Fruit fly (Drosophila melanogaster) whole organism, embryonic: ENCODE measurements around the gene CG11975.

ENCODE experiments used
- ATbp ChIP-seq: fragments of 200-800 bp; sonication (Bioruptor generic); optimal IDR thresholded peaks from 2 replicates; lab custom pipeline; 2017; ENCODE audit warnings: missing biosample characterization, mild to moderate bottlenecking, missing genetic modification characterization, missing genetic modification reagents
- Asciz ChIP-seq: fragments of 200-800 bp; sonication (Bioruptor generic); optimal IDR thresholded peaks from 2 replicates; lab custom pipeline; 2017; ENCODE audit warnings: missing biosample characterization, mild to moderate bottlenecking, missing genetic modification characterization, missing genetic modification reagents
- Atf-2 ChIP-seq: fragments of 200-800 bp; sonication (Bioruptor generic); optimal IDR thresholded peaks from 2 replicates; lab custom pipeline; 2016; ENCODE audit warnings: missing biosample characterization, missing genetic modification characterization
- CG11093 ChIP-seq: fragments of 200-800 bp; sonication (Bioruptor generic); IDR thresholded peaks from 3 replicates; pipeline ENCODE4 v1.3.6; 2022; ENCODE audit warnings: missing biosample characterization, missing genetic modification characterization
- CG12659 ChIP-seq: fragments of 200-800 bp; sonication (Bioruptor generic); optimal IDR thresholded peaks from 3 replicates; lab custom pipeline; 2017; ENCODE audit warnings: mild to moderate bottlenecking, missing biosample characterization, missing genetic modification reagents, missing genetic modification characterization
- CG13123 ChIP-seq: fragments of 200-800 bp; sonication (Bioruptor generic); optimal IDR thresholded peaks from 2 replicates; lab custom pipeline; 2016; ENCODE audit warnings: missing biosample characterization, missing genetic modification characterization
- CG13894 ChIP-seq: fragments of 200-800 bp; sonication (Bioruptor generic); optimal IDR thresholded peaks from 3 replicates; lab custom pipeline; 2018; ENCODE audit warnings: missing biosample characterization, mild to moderate bottlenecking, missing genetic modification characterization, moderate library complexity
- CG14014 ChIP-seq: fragments of 200-800 bp; sonication (Bioruptor generic); IDR thresholded peaks from 2 replicates; pipeline ENCODE4 v1.3.6; 2022; ENCODE audit warnings: missing biosample characterization, missing genetic modification characterization
- CG15696 ChIP-seq: fragments of 200-800 bp; sonication (Bioruptor generic); optimal IDR thresholded peaks from 2 replicates; lab custom pipeline; 2019; ENCODE audit warnings: missing biosample characterization, mild to moderate bottlenecking, missing genetic modification characterization, moderate library complexity
- CG2116 ChIP-seq: fragments of 200-800 bp; sonication (Bioruptor generic); optimal IDR thresholded peaks from 3 replicates; lab custom pipeline; 2018; ENCODE audit warnings: missing biosample characterization, mild to moderate bottlenecking, missing genetic modification characterization
- CG2120 ChIP-seq: fragments of 200-800 bp; sonication (Bioruptor generic); optimal IDR thresholded peaks from 3 replicates; lab custom pipeline; 2016; ENCODE audit warnings: missing biosample characterization, missing genetic modification characterization
- CG2199 ChIP-seq: fragments of 200-800 bp; sonication (Bioruptor generic); IDR thresholded peaks from 3 replicates; pipeline ENCODE4 v1.3.6; 2022; ENCODE audit warnings: missing biosample characterization, missing genetic modification characterization
- CG30431 ChIP-seq: fragments of 200-800 bp; sonication (Bioruptor generic); optimal IDR thresholded peaks from 2 replicates; lab custom pipeline; 2017; ENCODE audit warnings: missing biosample characterization, missing genetic modification characterization
- CG32532 ChIP-seq: fragments of 200-800 bp; sonication (Bioruptor generic); IDR thresholded peaks from 2 replicates; pipeline ENCODE4 v1.3.6; 2022; ENCODE audit warnings: missing biosample characterization, missing genetic modification characterization
- CG33557 ChIP-seq: fragments of 200-800 bp; sonication (Bioruptor generic); optimal IDR thresholded peaks from 2 replicates; lab custom pipeline; 2019; ENCODE audit warnings: missing biosample characterization, mild to moderate bottlenecking, missing genetic modification characterization, moderate library complexity
- CG4404 ChIP-seq: fragments of 200-800 bp; sonication (Bioruptor generic); IDR thresholded peaks from 2 replicates; pipeline ENCODE4 v1.3.6; 2022; ENCODE audit warnings: missing biosample characterization, missing genetic modification characterization
- CG4424 ChIP-seq: fragments of 200-800 bp; sonication (Bioruptor generic); optimal IDR thresholded peaks from 3 replicates; lab custom pipeline; 2016; ENCODE audit warnings: missing biosample characterization, missing genetic modification characterization
- CG5245 ChIP-seq: fragments of 200-800 bp; sonication (Bioruptor generic); optimal IDR thresholded peaks from 3 replicates; lab custom pipeline; 2016; ENCODE audit warnings: missing biosample characterization, missing genetic modification characterization
- CG5953 ChIP-seq: fragments of 200-800 bp; sonication (Bioruptor generic); IDR thresholded peaks from 2 replicates; pipeline ENCODE4 v1.3.6; 2022; ENCODE audit warnings: missing biosample characterization, missing genetic modification characterization
- CG9437 ChIP-seq: fragments of 200-800 bp; sonication (Bioruptor generic); optimal IDR thresholded peaks from 2 replicates; lab custom pipeline; 2018; ENCODE audit warnings: missing biosample characterization, mild to moderate bottlenecking, missing genetic modification characterization
- CG9817 ChIP-seq: fragments of 200-800 bp; sonication (Bioruptor generic); optimal IDR thresholded peaks from 2 replicates; lab custom pipeline; 2018; ENCODE audit warnings: missing biosample characterization, mild to moderate bottlenecking, missing genetic modification characterization, moderate library complexity
- D ChIP-seq, 2 experiments: fragments of 200-800 bp in 1 of 2; fragments of >200 bp in 1 of 2; sonication (Bioruptor generic) in 1 of 2; optimal IDR thresholded peaks; 2 replicates in 1 of 2; 3 replicates in 1 of 2; lab custom pipeline; 2017; ENCODE audit warnings: mild to moderate bottlenecking in 1 of 2, missing biosample characterization in 1 of 2, missing genetic modification characterization in 1 of 2, missing genetic modification reagents in 1 of 2
- Dfd ChIP-seq, 2 experiments: fragments of >200 bp; optimal IDR thresholded peaks; 2 replicates each; lab custom pipeline; 2017; ENCODE audit warnings: missing biosample characterization in 2 of 2, missing genetic modification characterization in 2 of 2
- Doc3 ChIP-seq: fragments of 200-800 bp; sonication (Bioruptor generic); IDR thresholded peaks from 3 replicates; pipeline ENCODE4 v1.3.6; 2022; ENCODE audit warnings: missing biosample characterization, missing genetic modification characterization; ENCODE audit not compliant: partially characterized antibody
- ERR ChIP-seq: fragments of 200-800 bp; sonication (Bioruptor generic); optimal IDR thresholded peaks from 2 replicates; lab custom pipeline; 2016; ENCODE audit warnings: missing biosample characterization, missing genetic modification characterization
- Med ChIP-seq: fragments of 200-800 bp; sonication (Bioruptor generic); peaks from one replicate; lab custom pipeline; 2016; ENCODE audit warnings: missing biosample characterization, missing genetic modification characterization, mild to moderate bottlenecking, inconsistent platforms, moderate library complexity
- Meics ChIP-seq: fragments of 200-800 bp; sonication (Bioruptor generic); optimal IDR thresholded peaks from 2 replicates; lab custom pipeline; 2017; ENCODE audit warnings: missing biosample characterization, mild to moderate bottlenecking, missing genetic modification characterization
- Myb ChIP-seq: fragments of 200-800 bp; sonication (Bioruptor generic); optimal IDR thresholded peaks from 2 replicates; lab custom pipeline; 2016; ENCODE audit warnings: missing biosample characterization, missing genetic modification characterization
- Nf-YC ChIP-seq: fragments of 200-800 bp; optimal IDR thresholded peaks from 3 replicates; lab custom pipeline; 2019; ENCODE audit warnings: missing biosample characterization, mild to moderate bottlenecking, missing genetic modification characterization, moderate library complexity
- Optix ChIP-seq: fragments of 200-800 bp; sonication (Bioruptor generic); IDR thresholded peaks from 3 replicates; pipeline ENCODE4 v1.3.6; 2022; ENCODE audit warnings: missing biosample characterization, missing genetic modification characterization
- Spps ChIP-seq: fragments of 200-800 bp; sonication (Bioruptor generic); optimal IDR thresholded peaks from 2 replicates; lab custom pipeline; 2018; ENCODE audit warnings: missing biosample characterization, mild to moderate bottlenecking, missing genetic modification characterization
- Vsx1 ChIP-seq: fragments of 200-800 bp; sonication (Bioruptor generic); optimal IDR thresholded peaks from 2 replicates; lab custom pipeline; 2017; ENCODE audit warnings: missing biosample characterization, mild to moderate bottlenecking, missing genetic modification characterization, missing genetic modification reagents
- bigmax ChIP-seq: fragments of 200-800 bp; sonication (Bioruptor generic); optimal IDR thresholded peaks from 2 replicates; lab custom pipeline; 2018; ENCODE audit warnings: missing biosample characterization, mild to moderate bottlenecking, missing genetic modification characterization
- fd64A ChIP-seq: fragments of 200-800 bp; sonication (Bioruptor generic); optimal IDR thresholded peaks from 3 replicates; lab custom pipeline; 2018; ENCODE audit warnings: missing biosample characterization, mild to moderate bottlenecking, missing genetic modification characterization
- fru ChIP-seq: fragments of >200 bp; optimal IDR thresholded peaks from 2 replicates; lab custom pipeline; 2017
- ham ChIP-seq: fragments of 200-800 bp; sonication (Bioruptor generic); IDR thresholded peaks from 2 replicates; pipeline ENCODE4 v1.3.6; 2022; ENCODE audit warnings: missing biosample characterization, missing genetic modification characterization
- klu ChIP-seq: fragments of 200-800 bp; sonication (Bioruptor generic); IDR thresholded peaks from 2 replicates; pipeline ENCODE4 v1.3.6; 2022; ENCODE audit warnings: missing biosample characterization, missing genetic modification characterization
- nerfin-1 ChIP-seq: fragments of 200-800 bp; sonication (Bioruptor generic); optimal IDR thresholded peaks from 3 replicates; lab custom pipeline; 2019; ENCODE audit warnings: missing biosample characterization, mild to moderate bottlenecking, missing genetic modification characterization, moderate library complexity
- nom ChIP-seq: fragments of 200-800 bp; sonication (Bioruptor generic); optimal IDR thresholded peaks from 2 replicates; lab custom pipeline; 2017; ENCODE audit warnings: missing biosample characterization, missing genetic modification characterization, mild to moderate bottlenecking, moderate library complexity, missing genetic modification reagents
- pros ChIP-seq: fragments of 200-800 bp; sonication (Bioruptor generic); optimal IDR thresholded peaks from 3 replicates; lab custom pipeline; 2019; ENCODE audit warnings: missing biosample characterization, mild to moderate bottlenecking, missing genetic modification characterization, moderate library complexity
- shn ChIP-seq: fragments of 200-800 bp; sonication (Bioruptor generic); optimal IDR thresholded peaks from 3 replicates; lab custom pipeline; 2016; ENCODE audit warnings: missing biosample characterization, missing genetic modification characterization
- slbo ChIP-seq: fragments of 200-800 bp; sonication (Bioruptor generic); IDR thresholded peaks from 2 replicates; pipeline ENCODE4 v1.3.6; 2022; ENCODE audit warnings: missing biosample characterization, missing genetic modification characterization
- slp2 ChIP-seq: fragments of 200-800 bp; sonication (Bioruptor generic); optimal IDR thresholded peaks from 2 replicates; lab custom pipeline; 2016; ENCODE audit warnings: missing biosample characterization, missing genetic modification characterization
- tap ChIP-seq: fragments of 200-800 bp; optimal IDR thresholded peaks from 3 replicates; lab custom pipeline; 2019; ENCODE audit warnings: missing biosample characterization, mild to moderate bottlenecking, missing genetic modification characterization, moderate library complexity
- trem ChIP-seq: fragments of 200-800 bp; optimal IDR thresholded peaks from 3 replicates; lab custom pipeline; 2019; ENCODE audit warnings: missing biosample characterization, mild to moderate bottlenecking, missing genetic modification characterization, moderate library complexity
- trh ChIP-seq: fragments of 200-800 bp; sonication (Bioruptor generic); optimal IDR thresholded peaks from 2 replicates; lab custom pipeline; 2016; ENCODE audit warnings: missing biosample characterization, missing genetic modification characterization
- twi ChIP-seq: fragments of 200-800 bp; optimal IDR thresholded peaks from 2 replicates; lab custom pipeline; 2019; ENCODE audit warnings: missing biosample characterization, mild to moderate bottlenecking, missing genetic modification characterization, moderate library complexity
- z ChIP-seq: fragments of 200-800 bp; sonication (Bioruptor generic); IDR thresholded peaks from 3 replicates; pipeline ENCODE4 v1.3.6; 2022; ENCODE audit warnings: missing biosample characterization, missing genetic modification characterization
- zfh1 ChIP-seq: fragments of 200-800 bp; sonication (Bioruptor generic); IDR thresholded peaks from 3 replicates; pipeline ENCODE4 v1.3.6; 2022; ENCODE audit warnings: missing biosample characterization, missing genetic modification characterization

The CG11975 gene

dm6 chr3R:9033619-9034401, 40.8 kb downstream of the CG11975 start (continued):
- TF ChIP-seq fru (lab: Kevin White, UChicago) (no peak), CG5245 (GFP tag; lab: Kevin White, UChicago) (peak; percentile 38), CG32532 (0 out of 2 replicates have a peak, but pooled peaks have one; percentile 68), CG15696 (tag; lab: Kevin White, UChicago) (peak; percentile 80), Myb (GFP tag; lab: Kevin White, UChicago) (peak; percentile 72), pros (GFP tag; lab: Kevin White, UChicago) (peak; percentile 88), Asciz (GFP tag; lab: Kevin White, UChicago) (peak; percentile 77), CG13894 (tag; lab: Kevin White, UChicago) (peak; percentile 72), ERR (GFP tag; lab: Kevin White, UChicago) (no peak), CG9817 (tag; lab: Kevin White, UChicago) (peak; percentile 72), CG5953 (no peak), CG30431 (peak; percentile 7), z (GFP tag; lab: Robert Waterston, UW) (peak; percentile 74; the same call in 2 of the 3 replicates), zfh1 (GFP tag; lab: Robert Waterston, UW) (peak; percentile 57), Optix (GFP tag; lab: Robert Waterston, UW) (no peak), Spps (tag; lab: Kevin White, UChicago) (peak; percentile 48), CG2120 (GFP tag; lab: Kevin White, UChicago) (peak; percentile 77), Nf-YC (peak; percentile 86), tap (tag; lab: Kevin White, UChicago) (peak; percentile 79), klu (GFP tag; lab: Robert Waterston, UW) (peak; percentile 48; the same call in 1 of the 2 replicates), trh (GFP tag; lab: Kevin White, UChicago) (no peak), Doc3 (GFP tag; lab: Robert Waterston, UW) (no peak), ham (GFP tag; lab: Robert Waterston, UW) (no peak), nom (GFP tag; lab: Kevin White, UChicago) (peak; percentile 85), trem (tag; lab: Kevin White, UChicago) (peak; percentile 78), Vsx1 (GFP tag; lab: Kevin White, UChicago) (peak; percentile 74), twi (tag; lab: Kevin White, UChicago) (peak; percentile 77), CG9437 (GFP tag; lab: Kevin White, UChicago) (peak; percentile 82), fd64A (GFP tag; lab: Kevin White, UChicago) (no peak), Meics (GFP tag; lab: Kevin White, UChicago) (peak; percentile 92), CG4404 (GFP tag; lab: Robert Waterston, UW) (no peak; the same call in 1 of the 2 replicates), bigmax (GFP tag; lab: Kevin White, UChicago) (no peak), CG11093 (GFP tag; lab: Robert Waterston, UW) (no peak), CG33557 (GFP tag; lab: Kevin White, UChicago) (peak; percentile 88), nerfin-1 (tag; lab: Kevin White, UChicago) (peak; percentile 93), D (optimal IDR thresholded peaks at IDR 0.05; lab: Kevin White, UChicago) (no peak), D (GFP tag; optimal IDR thresholded peaks at IDR 0.05; lab: Kevin White, UChicago) (peak; percentile 76), Med (GFP tag; lab: Kevin White, UChicago) (peak; percentile 87), CG13123 (GFP tag; lab: Kevin White, UChicago) (peak; percentile 60), Dfd (GFP tag; optimal IDR thresholded peaks at IDR 0.05; lab: Kevin White, UChicago) (no peak), Atf-2 (GFP tag; lab: Kevin White, UChicago) (peak; percentile 46), CG14014 (GFP tag; lab: Robert Waterston, UW) (peak; percentile 51; the same call in 1 of the 2 replicates), shn (GFP tag; lab: Kevin White, UChicago) (no peak), CG2199 (GFP tag; lab: Robert Waterston, UW) (peak; percentile 90), slp2 (no peak), CG2116 (peak; percentile 56), ATbp (GFP tag; lab: Kevin White, UChicago) (peak; percentile 59), CG4424 (peak; percentile 77), CG12659 (GFP tag; lab: Kevin White, UChicago) (peak; percentile 91), slbo (peak; percentile 59; the same call in 1 of the 2 replicates)
